Worm (Caenorhabditis elegans): Measurements from ENCODE around the gene col-123.

The col-123 gene

ce11 chrIV:9840984-9841590 lies 19.4 kb downstream of the col-123 start, which contains the start of the genes kin-24 and msp-56:
kin-24 (minus strand) TSS chrIV:9841084.
msp-56 (plus strand) TSS chrIV:9841540.
- TF ChIP-seq hmg-11 (tag; optimal IDR thresholded peaks at IDR 0.05) (no peak), ZK546.5 (tag; optimal IDR thresholded peaks at IDR 0.05) (no peak), pha-4 (tag; optimal IDR thresholded peaks at IDR 0.05) (no peak), elt-3 (tag; optimal IDR thresholded peaks at IDR 0.05) (no peak), tbx-2 (tag; optimal IDR thresholded peaks at IDR 0.05) (no peak), pqm-1 (tag; optimal IDR thresholded peaks at IDR 0.05) (no peak), R02D3.7 (tag; optimal IDR thresholded peaks at IDR 0.05) (no peak)

ce11 chrIV:9842071-9842470 lies 20.4 kb downstream of the col-123 start, which contains the start of gene K07F5.17:
K07F5.17 (plus strand) TSS chrIV:9842371.
- TF ChIP-seq fkh-2 (tag; optimal IDR thresholded peaks at IDR 0.05) (no peak), ceh-9 (tag; optimal IDR thresholded peaks at IDR 0.05) (no peak), nhr-77 (tag; optimal IDR thresholded peaks at IDR 0.05) (no peak), R02D3.7 (tag; optimal IDR thresholded peaks at IDR 0.05) (no peak)

ce11 chrIV:9843760-9844159 lies 22.0 kb downstream of the col-123 start, which contains the start of gene nspd-2:
nspd-2 (plus strand) TSS chrIV:9844060.
- TF ChIP-seq snpc-4 (tag; optimal IDR thresholded peaks at IDR 0.05) (no peak), unc-39 (tag; optimal IDR thresholded peaks at IDR 0.05) (no peak), nhr-77 (tag; optimal IDR thresholded peaks at IDR 0.05) (no peak), pha-4 (tag; optimal IDR thresholded peaks at IDR 0.05) (no peak), pqm-1 (tag; optimal IDR thresholded peaks at IDR 0.05) (no peak), ztf-4 (tag; optimal IDR thresholded peaks at IDR 0.05) (no peak), lin-15B (tag; optimal IDR thresholded peaks at IDR 0.05) (no peak), nhr-23 (tag; optimal IDR thresholded peaks at IDR 0.05) (no peak), ceh-82 (tag; optimal IDR thresholded peaks at IDR 0.05) (no peak), ceh-28 (tag; optimal IDR thresholded peaks at IDR 0.05) (no peak), nfya-1 (tag; optimal IDR thresholded peaks at IDR 0.05; ENCODE audit: insufficient read depth) (no peak), nhr-25 (tag; optimal IDR thresholded peaks at IDR 0.05) (no peak), eor-1 (tag; optimal IDR thresholded peaks at IDR 0.05) (no peak), elt-3 (tag; optimal IDR thresholded peaks at IDR 0.05) (no peak), nhr-11 (tag; optimal IDR thresholded peaks at IDR 0.05) (no peak), zag-1 (tag; optimal IDR thresholded peaks at IDR 0.05) (no peak), R02D3.7 (tag; optimal IDR thresholded peaks at IDR 0.05) (no peak), ama-1 (optimal IDR thresholded peaks at IDR 0.05) (no peak), elt-2 (tag; optimal IDR thresholded peaks at IDR 0.05) (no peak), ztf-11 (tag; optimal IDR thresholded peaks at IDR 0.05) (no peak)

ce11 chrIV:9846574-9846973 lies 24.9 kb downstream of the col-123 start, which contains the start of gene K07F5.6:
K07F5.6 (minus strand) TSS chrIV:9846674.
- no peak for TF ChIP-seq skn-1 (tag; optimal IDR thresholded peaks at IDR 0.05)
- TF ChIP-seq lsy-12 (tag; optimal IDR thresholded peaks at IDR 0.05) = no peak
- TF ChIP-seq eor-1 (tag; optimal IDR thresholded peaks at IDR 0.05) = no peak
- no peak for TF ChIP-seq elt-2 (tag; optimal IDR thresholded peaks at IDR 0.05)
- TF ChIP-seq egl-5 (tag; optimal IDR thresholded peaks at IDR 0.05) = no peak
- TF ChIP-seq hmg-11 (tag; optimal IDR thresholded peaks at IDR 0.05) = no peak
- TF ChIP-seq nhr-28 (tag; optimal IDR thresholded peaks at IDR 0.05) = no peak
- TF ChIP-seq R02D3.7 (tag; optimal IDR thresholded peaks at IDR 0.05) = no peak

ce11 chrIV:9848075-9848474 lies 26.4 kb downstream of the col-123 start, which contains the start of gene K07F5.7:
K07F5.7 (minus strand) TSS chrIV:9848175.
- TF ChIP-seq pqm-1 (tag; optimal IDR thresholded peaks at IDR 0.05) = no peak
- TF ChIP-seq fos-1 (tag; optimal IDR thresholded peaks at IDR 0.05) = no peak
- no peak for TF ChIP-seq nhr-43 (tag; optimal IDR thresholded peaks at IDR 0.05; ENCODE audit: poor library complexity, severe bottlenecking)
- no peak for TF ChIP-seq zag-1 (tag; optimal IDR thresholded peaks at IDR 0.05)
- TF ChIP-seq ceh-16 (tag; optimal IDR thresholded peaks at IDR 0.05) = no peak
- no peak for TF ChIP-seq elt-2 (tag; optimal IDR thresholded peaks at IDR 0.05)
- no peak for TF ChIP-seq sea-2 (GFP tag; optimal IDR thresholded peaks at IDR 0.05)
- TF ChIP-seq unc-62 (GFP tag; optimal IDR thresholded peaks at IDR 0.05) = no peak
- no peak for TF ChIP-seq lin-15B (tag; optimal IDR thresholded peaks at IDR 0.05)
- TF ChIP-seq aly-2 (tag; optimal IDR thresholded peaks at IDR 0.05) = no peak
- no peak for TF ChIP-seq egl-5 (tag; optimal IDR thresholded peaks at IDR 0.05)
- no peak for TF ChIP-seq ztf-4 (tag; optimal IDR thresholded peaks at IDR 0.05)
- TF ChIP-seq ceh-9 (tag; optimal IDR thresholded peaks at IDR 0.05) = no peak
- no peak for TF ChIP-seq nhr-67 (tag; optimal IDR thresholded peaks at IDR 0.05)
- TF ChIP-seq nfya-1 (tag; optimal IDR thresholded peaks at IDR 0.05; ENCODE audit: insufficient read depth) = no peak
- TF ChIP-seq lin-39 (tag; optimal IDR thresholded peaks at IDR 0.05) = no peak
- TF ChIP-seq elt-3 (tag; optimal IDR thresholded peaks at IDR 0.05) = no peak

Data from whole organism, L3 larva.